Fruit fly (Drosophila melanogaster) whole organism, embryonic: ENCODE measurements around the gene CG14340.

Experiments
- Atf-2 ChIP-seq: fragments of 200-800 bp; sonication (Bioruptor generic); optimal IDR thresholded peaks from 2 replicates; lab custom pipeline; 2016; ENCODE audit warnings: missing biosample characterization, missing genetic modification characterization
- CG10209 ChIP-seq: fragments of 200-800 bp; sonication (Bioruptor generic); optimal IDR thresholded peaks from 3 replicates; lab custom pipeline; 2017; ENCODE audit warnings: missing biosample characterization, mild to moderate bottlenecking, missing genetic modification characterization, missing genetic modification reagents
- CG10543 ChIP-seq: fragments of 200-800 bp; sonication (Bioruptor generic); optimal IDR thresholded peaks from 3 replicates; lab custom pipeline; 2017; ENCODE audit warnings: missing biosample characterization, mild to moderate bottlenecking, missing genetic modification characterization, moderate library complexity
- CG10979 ChIP-seq: fragments of 200-800 bp; sonication (Bioruptor generic); optimal IDR thresholded peaks from 2 replicates; lab custom pipeline; 2018; ENCODE audit warnings: missing biosample characterization, mild to moderate bottlenecking, missing genetic modification characterization, moderate library complexity
- CG11696 ChIP-seq: fragments of 200-800 bp; sonication (Bioruptor generic); IDR thresholded peaks from 2 replicates; pipeline ENCODE4 v1.3.6; 2022; ENCODE audit warnings: missing biosample characterization, missing genetic modification characterization
- CG13624 ChIP-seq: fragments of 200-800 bp; sonication (Bioruptor generic); optimal IDR thresholded peaks from 2 replicates; lab custom pipeline; 2016; ENCODE audit warnings: missing biosample characterization, missing genetic modification characterization
- CG15601 ChIP-seq: fragments of 200-800 bp; sonication (Bioruptor generic); optimal IDR thresholded peaks from 3 replicates; lab custom pipeline; 2019; ENCODE audit warnings: missing biosample characterization, mild to moderate bottlenecking, missing genetic modification characterization, moderate library complexity
- CG1603 ChIP-seq: fragments of 200-800 bp; sonication (Bioruptor generic); optimal IDR thresholded peaks from 2 replicates; lab custom pipeline; 2019; ENCODE audit warnings: missing biosample characterization, mild to moderate bottlenecking, missing genetic modification characterization, moderate library complexity
- CG18476 ChIP-seq: fragments of 200-800 bp; sonication (Bioruptor generic); optimal IDR thresholded peaks from 2 replicates; lab custom pipeline; 2016; ENCODE audit warnings: missing biosample characterization, mild to moderate bottlenecking, missing genetic modification characterization
- CG18619 ChIP-seq: fragments of 200-800 bp; sonication (Bioruptor generic); optimal IDR thresholded peaks from 3 replicates; lab custom pipeline; 2017; ENCODE audit warnings: missing biosample characterization, mild to moderate bottlenecking, missing genetic modification characterization
- CG18764 ChIP-seq: fragments of 200-800 bp; sonication (Bioruptor generic); optimal IDR thresholded peaks from 3 replicates; lab custom pipeline; 2016; ENCODE audit warnings: missing biosample characterization, missing genetic modification characterization
- CG2199 ChIP-seq: fragments of 200-800 bp; sonication (Bioruptor generic); IDR thresholded peaks from 3 replicates; pipeline ENCODE4 v1.3.6; 2022; ENCODE audit warnings: missing biosample characterization, missing genetic modification characterization
- CG30431 ChIP-seq: fragments of 200-800 bp; sonication (Bioruptor generic); optimal IDR thresholded peaks from 2 replicates; lab custom pipeline; 2017; ENCODE audit warnings: missing biosample characterization, missing genetic modification characterization
- CG3838 ChIP-seq: fragments of 200-800 bp; sonication (Bioruptor generic); optimal IDR thresholded peaks from 3 replicates; lab custom pipeline; 2016; ENCODE audit warnings: missing biosample characterization, missing genetic modification characterization
- CG3847 ChIP-seq: fragments of 200-800 bp; sonication (Bioruptor generic); IDR thresholded peaks from 2 replicates; pipeline ENCODE4 v1.3.6; 2022; ENCODE audit warnings: missing biosample characterization, missing genetic modification characterization
- CG5180 ChIP-seq: fragments of 200-800 bp; sonication (Bioruptor generic); optimal IDR thresholded peaks from 3 replicates; lab custom pipeline; 2017; ENCODE audit warnings: missing biosample characterization, missing genetic modification characterization, mild to moderate bottlenecking, moderate library complexity, missing genetic modification reagents
- CG6791 ChIP-seq: fragments of 200-800 bp; sonication (Bioruptor generic); IDR thresholded peaks from 3 replicates; pipeline ENCODE4 v1.3.6; 2022; ENCODE audit warnings: missing biosample characterization, missing genetic modification characterization; ENCODE audit not compliant: partially characterized antibody
- CG8765 ChIP-seq: fragments of 200-800 bp; sonication (Bioruptor generic); IDR thresholded peaks from 2 replicates; pipeline ENCODE4 v1.3.6; 2022; ENCODE audit warnings: missing biosample characterization, missing genetic modification characterization
- CG8924 ChIP-seq: fragments of 200-800 bp; optimal IDR thresholded peaks from 3 replicates; lab custom pipeline; 2019; ENCODE audit warnings: missing biosample characterization, mild to moderate bottlenecking, missing genetic modification characterization, moderate library complexity
- D19B ChIP-seq: fragments of 200-800 bp; sonication (Bioruptor generic); optimal IDR thresholded peaks from 2 replicates; lab custom pipeline; 2017; ENCODE audit warnings: missing biosample characterization, mild to moderate bottlenecking, missing genetic modification characterization
- Ets97D ChIP-seq: fragments of 200-800 bp; sonication (Bioruptor generic); optimal IDR thresholded peaks from 3 replicates; lab custom pipeline; 2016; ENCODE audit warnings: missing biosample characterization, missing genetic modification characterization
- Mes4 ChIP-seq: fragments of 200-800 bp; sonication (Bioruptor generic); optimal IDR thresholded peaks from 2 replicates; lab custom pipeline; 2016; ENCODE audit warnings: missing biosample characterization, missing genetic modification characterization
- Nf-YC ChIP-seq: fragments of 200-800 bp; optimal IDR thresholded peaks from 3 replicates; lab custom pipeline; 2019; ENCODE audit warnings: missing biosample characterization, mild to moderate bottlenecking, missing genetic modification characterization, moderate library complexity
- Side ChIP-seq: fragments of 200-800 bp; sonication (Bioruptor generic); optimal IDR thresholded peaks from 2 replicates; lab custom pipeline; 2016; ENCODE audit warnings: missing biosample characterization, missing genetic modification characterization
- ab ChIP-seq: fragments of 200-800 bp; sonication (Bioruptor generic); optimal IDR thresholded peaks from 2 replicates; lab custom pipeline; 2016; ENCODE audit warnings: missing biosample characterization, missing genetic modification characterization
- bab2 ChIP-seq: fragments of 200-800 bp; sonication (Bioruptor generic); optimal IDR thresholded peaks from 2 replicates; lab custom pipeline; 2016; ENCODE audit warnings: missing biosample characterization, missing genetic modification characterization
- bsh ChIP-seq, 2 experiments: fragments of 200-800 bp; sonication (Bioruptor generic); optimal IDR thresholded peaks; 2 replicates each; lab custom pipeline; 2017 to 2018; ENCODE audit warnings: mild to moderate bottlenecking in 2 of 2, missing biosample characterization in 2 of 2, missing genetic modification characterization in 2 of 2, moderate library complexity in 1 of 2
- btn ChIP-seq: fragments of 200-800 bp; sonication (Bioruptor generic); optimal IDR thresholded peaks from 2 replicates; lab custom pipeline; 2016; ENCODE audit warnings: missing biosample characterization, missing genetic modification characterization
- disco-r ChIP-seq: fragments of 200-800 bp; sonication (Bioruptor generic); optimal IDR thresholded peaks from 2 replicates; lab custom pipeline; 2016; ENCODE audit warnings: missing biosample characterization, missing genetic modification characterization
- dm ChIP-seq: fragments of 200-800 bp; sonication (Bioruptor generic); optimal IDR thresholded peaks from 3 replicates; lab custom pipeline; 2016; ENCODE audit warnings: missing biosample characterization, missing genetic modification characterization
- gcm ChIP-seq: fragments of 200-800 bp; sonication (Bioruptor generic); optimal IDR thresholded peaks from 2 replicates; lab custom pipeline; 2019; ENCODE audit warnings: missing biosample characterization, mild to moderate bottlenecking, missing genetic modification characterization, moderate library complexity
- gcm2 ChIP-seq: fragments of 200-800 bp; sonication (Bioruptor generic); optimal IDR thresholded peaks from 2 replicates; lab custom pipeline; 2016; ENCODE audit warnings: missing biosample characterization, missing genetic modification characterization
- gro ChIP-seq: fragments of 200-800 bp; sonication (Bioruptor generic); optimal IDR thresholded peaks from 2 replicates; lab custom pipeline; 2016; ENCODE audit warnings: missing biosample characterization, missing genetic modification characterization
- gt ChIP-seq: fragments of 200-800 bp; sonication (Bioruptor generic); IDR thresholded peaks from 2 replicates; pipeline ENCODE4 v1.3.6; 2022; ENCODE audit warnings: missing biosample characterization, missing genetic modification characterization
- h ChIP-seq: fragments of >200 bp; optimal IDR thresholded peaks from 2 replicates; lab custom pipeline; 2017
- hb ChIP-seq: fragments of 200-800 bp; sonication (Bioruptor generic); IDR thresholded peaks from 3 replicates; pipeline ENCODE4 v1.3.6; 2022; ENCODE audit warnings: missing biosample characterization, missing genetic modification characterization; ENCODE audit not compliant: partially characterized antibody
- her ChIP-seq: fragments of 200-800 bp; sonication (Bioruptor generic); optimal IDR thresholded peaks from 2 replicates; lab custom pipeline; 2016; ENCODE audit warnings: missing biosample characterization, missing genetic modification characterization
- jumu ChIP-seq: fragments of 200-800 bp; sonication (Bioruptor generic); optimal IDR thresholded peaks from 3 replicates; lab custom pipeline; 2016; ENCODE audit warnings: missing biosample characterization, missing genetic modification characterization
- mld ChIP-seq: fragments of 200-800 bp; sonication (Bioruptor generic); IDR thresholded peaks from 3 replicates; pipeline ENCODE4 v1.3.6; 2022; ENCODE audit warnings: missing biosample characterization, missing genetic modification characterization; ENCODE audit not compliant: partially characterized antibody
- otp ChIP-seq: fragments of 200-800 bp; sonication (Bioruptor generic); IDR thresholded peaks from 3 replicates; pipeline ENCODE4, ENCODE4 v1.3.6; 2022; ENCODE audit warnings: missing biosample characterization, missing genetic modification characterization
- pita ChIP-seq: fragments of 200-800 bp; sonication (Bioruptor generic); optimal IDR thresholded peaks from 2 replicates; lab custom pipeline; 2017; ENCODE audit warnings: missing biosample characterization, mild to moderate bottlenecking, missing genetic modification characterization
- psq ChIP-seq: fragments of 200-800 bp; sonication (Bioruptor generic); optimal IDR thresholded peaks from 2 replicates; lab custom pipeline; 2017; ENCODE audit warnings: missing biosample characterization, missing genetic modification characterization
- ro ChIP-seq: fragments of 200-800 bp; sonication (Bioruptor generic); IDR thresholded peaks from 2 replicates; pipeline ENCODE4 v1.3.6; 2022; ENCODE audit warnings: missing biosample characterization, missing genetic modification characterization
- row ChIP-seq: fragments of 200-800 bp; sonication (Bioruptor generic); IDR thresholded peaks from 3 replicates; pipeline ENCODE4 v1.3.6; 2022; ENCODE audit warnings: missing biosample characterization, missing genetic modification characterization
- run ChIP-seq: fragments of 200-800 bp; sonication (Bioruptor generic); optimal IDR thresholded peaks from 3 replicates; lab custom pipeline; 2018; ENCODE audit warnings: missing biosample characterization, mild to moderate bottlenecking, missing genetic modification characterization
- schlank ChIP-seq: fragments of 200-800 bp; sonication (Bioruptor generic); optimal IDR thresholded peaks from 2 replicates; lab custom pipeline; 2018; ENCODE audit warnings: missing biosample characterization, mild to moderate bottlenecking, missing genetic modification characterization
- sens-2 ChIP-seq: fragments of 200-800 bp; sonication (Bioruptor generic); IDR thresholded peaks from 2 replicates; pipeline ENCODE4 v1.3.6; 2022; ENCODE audit warnings: missing biosample characterization, missing genetic modification characterization
- sqz ChIP-seq: fragments of 200-800 bp; sonication (Bioruptor generic); optimal IDR thresholded peaks from 3 replicates; lab custom pipeline; 2018; ENCODE audit warnings: missing biosample characterization, mild to moderate bottlenecking, missing genetic modification characterization
- trem ChIP-seq: fragments of 200-800 bp; optimal IDR thresholded peaks from 3 replicates; lab custom pipeline; 2019; ENCODE audit warnings: missing biosample characterization, mild to moderate bottlenecking, missing genetic modification characterization, moderate library complexity
- twi ChIP-seq: fragments of 200-800 bp; optimal IDR thresholded peaks from 2 replicates; lab custom pipeline; 2019; ENCODE audit warnings: missing biosample characterization, mild to moderate bottlenecking, missing genetic modification characterization, moderate library complexity
- unc-4 ChIP-seq: fragments of 200-800 bp; sonication (Bioruptor generic); IDR thresholded peaks from 2 replicates; pipeline ENCODE4 v1.3.6; 2022; ENCODE audit warnings: missing biosample characterization, missing genetic modification characterization; ENCODE audit not compliant: partially characterized antibody

Gene CG14340

DNA sequence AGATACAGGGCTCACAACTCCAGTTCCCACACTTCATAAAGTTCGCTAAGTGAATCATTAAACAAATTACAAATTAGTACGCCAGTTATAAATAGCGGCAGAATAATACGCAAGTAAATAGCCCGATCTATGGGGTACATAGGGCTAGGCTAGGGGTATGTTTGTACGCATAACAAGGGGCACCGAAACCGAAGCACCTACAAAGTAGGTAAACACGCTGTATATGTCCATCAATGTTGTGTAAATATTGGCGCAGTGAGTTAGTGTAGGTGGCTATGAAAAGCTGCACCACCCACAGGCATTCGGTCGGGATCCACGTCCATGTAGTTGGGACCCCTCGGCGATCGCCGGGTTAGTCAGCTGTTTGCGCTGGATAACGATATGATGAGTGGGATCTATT, 40.6 kb upstream of the CG14340 start (continued):
- TF ChIP-seq CG3838 (GFP tag; lab: Kevin White, UChicago) = peak; percentile 94
- peak; percentile 91 for TF ChIP-seq sqz (GFP tag; lab: Kevin White, UChicago)
- TF ChIP-seq trem (tag; lab: Kevin White, UChicago) = peak; percentile 76
- peak; percentile 75 for TF ChIP-seq CG3847 (GFP tag; lab: Robert Waterston, UW)
- TF ChIP-seq CG11696 (GFP tag; lab: Robert Waterston, UW) = peak; percentile 82
- TF ChIP-seq Atf-2 = peak; percentile 84
- no peak for TF ChIP-seq CG8765 (GFP tag; lab: Robert Waterston, UW)
- peak; percentile 95 for TF ChIP-seq CG10543 (GFP tag; lab: Kevin White, UChicago)
- TF ChIP-seq CG10979 (tag; lab: Kevin White, UChicago) = peak; percentile 79
- TF ChIP-seq psq = peak; percentile 87
- TF ChIP-seq CG15601 (tag; lab: Kevin White, UChicago) = peak; percentile 98
- TF ChIP-seq CG1603 (tag; lab: Kevin White, UChicago) = peak; percentile 96
- peak; percentile 91 for TF ChIP-seq her (GFP tag; lab: Kevin White, UChicago)
- peak; percentile 88 for TF ChIP-seq CG5180 (GFP tag; lab: Kevin White, UChicago)
- TF ChIP-seq row (GFP tag; lab: Robert Waterston, UW) = peak; percentile 18; the same call in 1 of the 3 replicates
- peak; percentile 88 for TF ChIP-seq run (tag; lab: Kevin White, UChicago)
- TF ChIP-seq twi (tag; lab: Kevin White, UChicago) = peak; percentile 76
- TF ChIP-seq gro (GFP tag; lab: Kevin White, UChicago) = peak; percentile 88
- peak; percentile 97 for TF ChIP-seq bab2
- TF ChIP-seq gt (GFP tag; lab: Robert Waterston, UW) = peak; percentile 72
- peak; percentile 59 for TF ChIP-seq ro (GFP tag; lab: Robert Waterston, UW)
- peak; percentile 83 for TF ChIP-seq CG13624 (GFP tag; lab: Kevin White, UChicago)
- TF ChIP-seq gcm (GFP tag; lab: Kevin White, UChicago) = peak; percentile 94
- peak; percentile 91 for TF ChIP-seq gcm2 (GFP tag; lab: Kevin White, UChicago)
- peak; percentile 74 for TF ChIP-seq Ets97D (GFP tag; lab: Kevin White, UChicago)
- peak; percentile 53 for TF ChIP-seq Nf-YC (tag; lab: Kevin White, UChicago)
- TF ChIP-seq sens-2 (GFP tag; lab: Robert Waterston, UW) = peak; percentile 87
- no peak for TF ChIP-seq h (lab: Kevin White, UChicago)
- peak; percentile 95 for TF ChIP-seq schlank (tag; lab: Kevin White, UChicago)
- TF ChIP-seq pita (GFP tag; lab: Kevin White, UChicago) = no peak
- TF ChIP-seq Mes4 (GFP tag; lab: Kevin White, UChicago) = peak; percentile 93
- TF ChIP-seq unc-4 (GFP tag; lab: Robert Waterston, UW) = no peak
- TF ChIP-seq btn = peak; percentile 88
- TF ChIP-seq CG2199 = peak; percentile 83; the same call in 1 of the 3 replicates
- peak; percentile 91 for TF ChIP-seq jumu (GFP tag; lab: Kevin White, UChicago)
- TF ChIP-seq CG8924 = peak; percentile 86
- peak; percentile 82 for TF ChIP-seq dm (GFP tag; lab: Kevin White, UChicago)
- TF ChIP-seq bsh (GFP tag; optimal IDR thresholded peaks at IDR 0.05; lab: Kevin White, UChicago) = peak; percentile 30 to 95
- no peak for TF ChIP-seq mld (GFP tag; lab: Robert Waterston, UW)
- peak; percentile 98 for TF ChIP-seq otp
- TF ChIP-seq CG6791 (GFP tag; lab: Robert Waterston, UW) = no peak
- TF ChIP-seq hb (GFP tag; lab: Robert Waterston, UW) = no peak
- TF ChIP-seq CG18476 = peak; percentile 87
- peak; percentile 82 for TF ChIP-seq CG30431 (GFP tag; lab: Kevin White, UChicago)
- TF ChIP-seq CG18764 = peak; percentile 95
- peak; percentile 96 for TF ChIP-seq Side (GFP tag; lab: Kevin White, UChicago)
- TF ChIP-seq CG18619 = peak; percentile 94
- TF ChIP-seq disco-r (GFP tag; lab: Kevin White, UChicago) = peak; percentile 91
- TF ChIP-seq D19B (GFP tag; lab: Kevin White, UChicago) = peak; percentile 76
- peak; percentile 18 for TF ChIP-seq ab (GFP tag; lab: Kevin White, UChicago)
- peak; percentile 97 for TF ChIP-seq CG10209 (GFP tag; lab: Kevin White, UChicago)
